Worm (Caenorhabditis elegans): ENCODE measurements around the gene B0280.17.

The B0280.17 gene

DNA sequence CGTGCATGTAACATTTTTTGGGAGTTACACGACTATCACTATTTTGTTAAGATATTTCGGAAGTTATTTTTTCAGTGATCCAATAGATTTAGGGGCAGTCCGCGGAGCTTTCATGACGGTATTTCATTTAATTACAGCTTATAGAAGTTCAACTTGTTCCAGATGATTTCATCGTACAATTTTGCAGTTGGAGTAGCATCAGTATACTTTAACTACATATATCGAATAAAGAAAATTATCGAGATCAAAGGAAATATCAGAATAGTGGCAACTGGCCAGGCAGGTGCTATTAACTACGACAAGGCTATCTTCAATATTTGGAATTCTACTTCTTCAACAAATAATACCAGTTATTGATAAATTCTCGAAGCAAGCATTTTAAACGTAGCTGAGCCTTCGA, 42.6 kb upstream of the B0280.17 start (continued):
- TF ChIP-seq saeg-2 (GFP tag; IDR thresholded peaks at IDR 0.05) (no peak), mxl-2 (GFP tag; conservative IDR thresholded peaks at IDR 0.05) (no peak), nhr-6 (tag; optimal IDR thresholded peaks at IDR 0.05) (no peak), snpc-4 (tag; optimal IDR thresholded peaks at IDR 0.05) (no peak), Y5F2A.4 (GFP tag; optimal IDR thresholded peaks at IDR 0.05) (no peak), mxl-3 (GFP tag; optimal IDR thresholded peaks at IDR 0.05) (no peak), Y105C5A.15 (GFP tag; IDR thresholded peaks at IDR 0.05) (0 out of 2 replicates have a peak, but pooled peaks have one; percentile 41), ceh-82 (tag; optimal IDR thresholded peaks at IDR 0.05) (no peak), nhr-102 (tag; optimal IDR thresholded peaks at IDR 0.05) (no peak), nhr-10 (tag; optimal IDR thresholded peaks at IDR 0.05) (no peak), daf-12 (tag; optimal IDR thresholded peaks at IDR 0.05) (no peak), pha-4 (GFP tag; IDR thresholded peaks at IDR 0.05) (peak; percentile 16; the same call in 1 of the 2 replicates), pha-4 (tag; optimal IDR thresholded peaks at IDR 0.05) (no peak), lin-15B (tag; optimal IDR thresholded peaks at IDR 0.05) (no peak), egl-43 (GFP tag; IDR thresholded peaks at IDR 0.05) (no peak)

DNA sequence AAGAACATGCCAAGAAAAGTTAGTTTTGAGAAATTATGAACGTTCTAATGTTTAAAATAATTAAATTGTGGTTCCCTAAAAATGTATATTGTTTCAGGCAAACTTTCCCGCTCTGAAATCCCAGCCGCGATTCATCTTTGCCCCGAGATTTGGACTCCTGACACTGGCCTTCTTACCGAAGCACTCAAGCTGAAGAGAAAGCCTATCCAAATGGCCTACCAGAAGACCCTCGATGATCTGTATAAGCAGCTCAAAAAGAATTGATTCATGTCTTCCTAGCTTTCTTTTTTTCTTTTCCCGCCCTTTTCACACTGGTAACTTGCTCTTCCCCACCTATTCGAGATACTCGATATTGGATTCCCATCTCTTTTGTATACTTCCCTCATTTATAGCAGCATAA, 34.2 kb upstream of the B0280.17 start:
- TF ChIP-seq arid-1 (GFP tag; conservative IDR thresholded peaks at IDR 0.05) (no peak), aha-1 (tag) (peak; percentile 81), unc-62 (GFP tag; optimal IDR thresholded peaks at IDR 0.05 in 1 of 2) (peak in 1 of 2 experiments; percentile 90), unc-62 (tag; optimal IDR thresholded peaks at IDR 0.05) (no peak)

DNA sequence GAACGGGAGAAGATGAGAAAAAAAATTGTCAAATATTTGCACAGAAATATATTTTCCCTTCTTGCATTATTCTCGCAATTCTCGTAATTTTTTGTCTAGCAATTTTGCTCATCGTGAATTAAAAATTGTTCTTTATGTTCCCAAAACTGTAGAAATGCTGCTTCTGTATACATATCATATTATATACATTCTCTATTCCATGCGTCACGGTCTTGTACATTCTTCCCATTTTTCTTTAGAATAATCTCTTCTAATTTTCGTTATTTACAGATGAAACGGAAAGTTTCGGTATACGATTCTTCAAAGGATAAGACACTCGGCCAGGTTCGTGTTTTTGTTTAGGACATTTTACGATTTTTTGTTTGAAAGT, 31.6 kb upstream of the B0280.17 start, which contains the start of gene acs-4:
Gene acs-4 (plus strand): TSS at position 271 of the 370 bp plus-strand sequence.
- TF ChIP-seq lim-7 (GFP tag; IDR thresholded peaks at IDR 0.05) (no peak), unc-62 (GFP tag; optimal IDR thresholded peaks at IDR 0.05 in 1 of 2) (peak in 1 of 2 experiments; percentile 53), unc-62 (tag; optimal IDR thresholded peaks at IDR 0.05) (no peak), egl-43 (GFP tag; IDR thresholded peaks at IDR 0.05) (no peak)

DNA sequence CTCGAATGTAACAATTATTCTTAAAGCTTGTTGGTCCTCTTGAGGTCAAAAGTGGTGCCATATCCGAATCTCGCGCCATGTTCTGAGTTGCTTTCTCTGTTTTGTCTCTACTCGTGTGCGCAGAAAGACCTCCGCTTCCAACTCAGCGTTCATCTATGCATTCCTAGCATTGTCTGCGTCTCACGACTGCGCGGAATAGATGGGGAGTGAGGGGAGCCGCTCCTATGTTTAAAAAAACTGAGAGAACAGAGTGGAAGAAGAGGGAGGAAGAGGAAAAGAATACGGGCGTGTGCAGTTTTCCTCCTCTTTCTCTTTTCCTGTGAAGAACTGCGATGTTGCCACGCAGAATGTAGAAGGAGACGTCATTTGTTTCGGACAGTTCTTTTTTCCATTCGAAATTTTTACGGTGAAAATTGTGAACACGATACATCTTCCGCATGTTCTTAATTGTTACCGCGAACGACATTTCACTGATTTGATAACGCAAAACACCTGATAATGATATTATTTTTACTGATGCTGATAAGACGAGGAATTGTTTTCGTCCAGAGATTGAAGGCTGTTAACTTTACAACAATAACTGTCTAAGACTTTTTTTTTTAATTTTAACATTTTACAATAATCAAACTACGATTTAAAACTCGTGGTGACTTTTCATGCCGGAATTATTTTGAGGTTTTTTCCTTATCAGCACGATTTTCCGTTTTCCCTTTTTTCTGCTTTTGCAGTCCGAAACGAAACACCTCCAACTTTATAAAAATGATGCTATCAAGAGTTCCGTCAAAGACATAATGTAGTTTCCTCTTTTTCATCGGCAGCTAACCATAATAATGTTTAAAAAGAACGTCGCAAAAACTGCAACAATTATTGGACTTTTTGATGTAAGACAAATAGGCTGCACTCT, 31.0 kb upstream of the B0280.17 start:
- TF ChIP-seq ztf-7 (tag; optimal IDR thresholded peaks at IDR 0.05): peak; percentile 5
- TF ChIP-seq php-3 (GFP tag; IDR thresholded peaks at IDR 0.05): peak; percentile 89
- TF ChIP-seq spr-1 (tag; optimal IDR thresholded peaks at IDR 0.05): no peak
- TF ChIP-seq jun-1 (tag; optimal IDR thresholded peaks at IDR 0.05): peak; percentile 2
- peak in 1 of 2 experiments; percentile 57 for TF ChIP-seq lsy-2 (tag; optimal IDR thresholded peaks at IDR 0.05)
- peak; percentile 9 for TF ChIP-seq F37D6.2 (tag; optimal IDR thresholded peaks at IDR 0.05)
- TF ChIP-seq mdt-29 (GFP tag; IDR thresholded peaks at IDR 0.05): no peak
- TF ChIP-seq lin-1 (GFP tag; IDR thresholded peaks at IDR 0.05): 0 out of 2 replicates have a peak, but pooled peaks have one; percentile 37
- TF ChIP-seq nhr-237 (tag; optimal IDR thresholded peaks at IDR 0.05): no peak
- TF ChIP-seq dve-1 (tag; optimal IDR thresholded peaks at IDR 0.05; ENCODE audit: insufficient read depth): peak; percentile 12
- TF ChIP-seq nhr-28 (tag; optimal IDR thresholded peaks at IDR 0.05): peak; percentile 69
- TF ChIP-seq madf-9 (GFP tag; conservative IDR thresholded peaks at IDR 0.05): 0 out of 2 replicates have a peak, but pooled peaks have one; percentile 23
- peak; percentile 21 for TF ChIP-seq fkh-10 (GFP tag; optimal IDR thresholded peaks at IDR 0.05)
- peak; percentile 2 for TF ChIP-seq ama-1 (optimal IDR thresholded peaks at IDR 0.05)
- TF ChIP-seq aha-1 (tag): no peak
- TF ChIP-seq ceh-28 (tag; optimal IDR thresholded peaks at IDR 0.05): no peak
- peak; percentile 58 for TF ChIP-seq hlh-11 (tag; optimal IDR thresholded peaks at IDR 0.05)
- TF ChIP-seq mep-1 (tag; optimal IDR thresholded peaks at IDR 0.05): peak; percentile 76
- peak; percentile 84 for TF ChIP-seq pqm-1 (tag; optimal IDR thresholded peaks at IDR 0.05)
- peak; percentile 45 for TF ChIP-seq dmd-6 (GFP tag; IDR thresholded peaks at IDR 0.05)
- no peak for TF ChIP-seq lim-7 (GFP tag; IDR thresholded peaks at IDR 0.05)
- peak; percentile 40 for TF ChIP-seq hlh-30 (tag; optimal IDR thresholded peaks at IDR 0.05; ENCODE audit: insufficient read depth)
- TF ChIP-seq set-16 (GFP tag; IDR thresholded peaks at IDR 0.05): peak; percentile 31
- TF ChIP-seq cey-2 (tag; optimal IDR thresholded peaks at IDR 0.05; ENCODE audit: borderline replicate concordance, insufficient read depth): no peak
- TF ChIP-seq dpl-1 (GFP tag; optimal IDR thresholded peaks at IDR 0.05): peak; percentile 2
- peak; percentile 51 for TF ChIP-seq mes-2 (tag; optimal IDR thresholded peaks at IDR 0.05; ENCODE audit: poor library complexity, severe bottlenecking)
- TF ChIP-seq egl-43 (GFP tag; IDR thresholded peaks at IDR 0.05): peak; percentile 61; the same call in 1 of the 2 replicates
- TF ChIP-seq nhr-6 (tag; optimal IDR thresholded peaks at IDR 0.05): peak; percentile 29
